Worm (Caenorhabditis elegans) whole organism, dauer: ENCODE results near the gene F58F12.12.

Experiments
- unc-62 ChIP-seq: sonication (generic microtip); optimal IDR thresholded peaks from 2 replicates; lab custom pipeline; 2017; ENCODE audit warnings: missing biosample characterization, missing genetic modification reagents, missing genetic modification characterization

The F58F12.12 gene

DNA sequence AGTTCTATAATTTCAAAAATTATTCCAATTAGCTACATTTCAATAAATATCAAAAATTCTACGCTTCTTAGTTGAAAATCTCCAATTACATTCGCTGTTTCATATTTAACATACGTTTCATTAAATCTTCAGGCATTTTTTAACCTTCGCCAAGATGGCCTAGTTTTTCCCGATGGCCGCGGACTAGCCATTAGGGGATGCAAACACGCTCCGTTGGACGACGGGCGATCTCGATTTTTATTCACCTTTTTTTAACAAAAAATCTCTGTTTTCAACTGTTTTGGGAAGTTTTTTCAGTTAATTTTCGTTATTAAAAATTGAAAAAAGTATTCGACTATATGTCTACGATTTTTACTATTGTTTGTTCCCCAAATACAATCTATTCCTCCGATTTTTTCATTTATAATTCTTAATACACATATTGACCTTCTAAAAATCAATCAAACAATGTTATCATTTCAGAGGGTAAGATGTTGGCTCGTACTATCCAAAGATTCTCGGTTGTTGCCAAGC lies 2.3 kb downstream of the F58F12.12 start, which contains the start of gene F58F12.1:
TSS of gene F58F12.1 (plus strand) at position 463 of the 513 bp plus-strand sequence.
- TF ChIP-seq unc-62 (GFP tag; lab: Kevin White, UChicago), result no peak

- TF ChIP-seq unc-62 (GFP tag; lab: Kevin White, UChicago), result no peak
Observed at ce11 chrII:6386467-6386866, 5.5 kb downstream of the F58F12.12 start, which contains the start of gene F58F12.4. F58F12.4 (plus strand) TSS chrII:6386767.

ce11 chrII:6387937-6388336 lies 7.0 kb downstream of the F58F12.12 start, which contains the start of gene F58F12.2:
F58F12.2 (minus strand) TSS chrII:6388037.
- TF ChIP-seq unc-62 (GFP tag; lab: Kevin White, UChicago), result no peak

DNA sequence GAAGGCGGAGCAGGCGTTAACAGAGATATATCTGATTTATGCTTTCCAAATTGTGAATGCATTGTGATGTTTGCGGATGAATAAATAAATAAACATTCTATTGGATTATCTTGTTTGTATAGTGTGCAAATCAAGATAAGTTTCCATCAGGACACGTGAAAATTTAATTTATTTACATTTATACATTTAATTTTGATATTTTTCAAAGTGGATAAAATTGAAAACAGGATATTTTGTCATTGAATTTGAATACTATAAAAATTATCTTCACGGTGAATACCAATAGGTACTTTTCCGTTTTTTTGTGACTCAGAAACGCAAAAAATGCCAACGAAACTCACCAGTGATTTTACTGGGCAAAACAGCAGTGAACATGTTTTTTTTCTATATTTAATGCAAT lies 10.2 kb downstream of the F58F12.12 start, which contains the start of gene F58F12.3:
TSS of gene F58F12.3 (minus strand) at position 101 of the 400 bp plus-strand sequence.
- no peak for TF ChIP-seq unc-62 (GFP tag; lab: Kevin White, UChicago)

DNA sequence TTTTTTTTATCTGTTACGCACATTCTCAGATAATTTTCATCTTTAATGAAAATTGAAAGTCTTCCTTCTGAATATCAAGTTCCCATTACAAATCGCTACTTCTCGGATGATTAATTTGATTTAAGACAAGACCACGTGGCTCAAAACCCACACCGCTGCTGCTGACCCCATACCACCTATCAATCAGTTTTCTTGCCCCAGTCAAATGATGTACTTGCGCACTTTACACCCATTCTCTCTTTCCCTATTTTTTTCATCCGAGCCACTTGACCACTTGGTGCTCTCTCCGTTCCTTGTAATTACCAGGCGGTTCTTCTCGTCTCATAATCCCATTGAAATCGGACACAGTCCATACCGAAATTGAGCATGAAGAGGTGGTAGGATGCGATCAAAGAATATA lies 13.1 kb downstream of the F58F12.12 start:
- no peak for TF ChIP-seq unc-62 (GFP tag; lab: Kevin White, UChicago)

ce11 chrII:6398406-6398805 lies 17.4 kb downstream of the F58F12.12 start, which contains the start of gene zig-10:
zig-10 (plus strand) TSS chrII:6398706.
- TF ChIP-seq unc-62 (GFP tag; lab: Kevin White, UChicago), result no peak

DNA sequence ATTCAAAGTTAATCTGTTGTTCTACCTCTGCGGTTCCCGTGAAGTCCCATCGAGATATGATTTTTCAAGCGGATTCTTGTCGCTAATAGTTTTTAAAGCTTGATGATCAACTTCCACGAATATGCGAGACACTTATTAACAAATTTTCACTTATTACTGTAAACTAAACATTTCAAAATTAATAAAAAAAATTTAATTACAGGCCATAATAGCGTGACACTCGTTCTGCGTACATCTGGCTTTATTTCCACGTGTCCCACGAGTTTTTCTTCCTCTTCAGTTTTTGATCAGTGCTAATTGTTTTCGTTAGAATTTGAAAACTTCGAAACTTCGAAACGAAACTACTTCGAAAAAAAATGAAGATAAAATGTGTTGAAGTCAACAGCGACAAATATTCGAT lies 20.7 kb downstream of the F58F12.12 start, which contains the start of gene btb-2:
TSS of gene btb-2 (plus strand) at position 301 of the 400 bp plus-strand sequence.
- TF ChIP-seq unc-62 (GFP tag; lab: Kevin White, UChicago), result no peak

ce11 chrII:6403233-6403632 lies 22.3 kb downstream of the F58F12.12 start, which contains the start of gene T25D10.1:
T25D10.1 (plus strand) TSS chrII:6403401.
- TF ChIP-seq unc-62 (GFP tag; lab: Kevin White, UChicago), result no peak

- TF ChIP-seq unc-62 (GFP tag; lab: Kevin White, UChicago), result no peak
Observed at ce11 chrII:6407279-6407678, 26.3 kb downstream of the F58F12.12 start, which contains the start of gene spp-11. spp-11 (minus strand) TSS chrII:6407379.

- TF ChIP-seq unc-62 (GFP tag; lab: Kevin White, UChicago), result no peak
Observed at ce11 chrII:6409098-6409497, 28.1 kb downstream of the F58F12.12 start.

DNA sequence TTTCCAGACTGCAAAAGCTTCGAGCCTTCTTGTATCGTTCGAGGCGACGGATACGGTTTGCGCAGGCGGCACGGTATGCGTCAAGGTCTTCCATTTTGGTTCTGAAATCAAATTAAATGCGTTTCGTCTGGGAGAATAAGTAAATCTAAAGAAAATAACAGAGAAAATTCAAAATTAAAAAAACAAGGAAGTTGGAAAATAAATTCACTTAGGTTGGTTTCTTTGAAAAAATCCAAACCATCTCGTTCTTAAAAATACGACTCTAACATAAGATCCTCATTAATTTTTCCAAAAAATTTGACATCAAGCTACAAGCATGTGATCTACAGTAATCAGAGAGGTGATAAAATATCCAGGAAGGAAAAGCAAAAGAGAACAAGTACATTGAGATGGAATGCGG lies 29.2 kb downstream of the F58F12.12 start, which contains the start of gene T25D10.4:
TSS of gene T25D10.4 (minus strand) at position 101 of the 400 bp plus-strand sequence.
- no peak for TF ChIP-seq unc-62 (GFP tag; lab: Kevin White, UChicago)

- no peak for TF ChIP-seq unc-62 (GFP tag; lab: Kevin White, UChicago)
Observed at ce11 chrII:6411660-6412451, 30.9 kb downstream of the F58F12.12 start.

- TF ChIP-seq unc-62 (GFP tag; lab: Kevin White, UChicago), result no peak
Observed at ce11 chrII:6413788-6414187, 32.8 kb downstream of the F58F12.12 start.

DNA sequence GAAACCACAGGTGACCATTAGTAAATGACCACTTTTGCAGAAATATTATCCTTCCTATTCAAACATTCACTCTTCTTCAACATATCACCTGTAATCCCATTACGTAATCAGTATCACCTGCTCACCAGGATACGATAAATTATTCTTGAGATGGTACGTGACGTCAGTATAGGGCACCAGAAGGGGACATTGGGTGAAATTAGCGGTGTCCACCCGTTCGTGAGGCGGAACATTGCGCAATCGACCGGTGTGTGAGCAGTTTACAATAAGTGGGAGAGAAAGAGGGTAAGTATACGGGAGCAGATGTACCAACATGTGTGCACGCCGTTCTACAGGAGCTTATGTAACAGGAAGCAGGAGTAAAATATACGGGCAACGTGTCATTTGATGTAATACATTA lies 37.0 kb downstream of the F58F12.12 start:
- TF ChIP-seq unc-62 (GFP tag; lab: Kevin White, UChicago), result no peak

DNA sequence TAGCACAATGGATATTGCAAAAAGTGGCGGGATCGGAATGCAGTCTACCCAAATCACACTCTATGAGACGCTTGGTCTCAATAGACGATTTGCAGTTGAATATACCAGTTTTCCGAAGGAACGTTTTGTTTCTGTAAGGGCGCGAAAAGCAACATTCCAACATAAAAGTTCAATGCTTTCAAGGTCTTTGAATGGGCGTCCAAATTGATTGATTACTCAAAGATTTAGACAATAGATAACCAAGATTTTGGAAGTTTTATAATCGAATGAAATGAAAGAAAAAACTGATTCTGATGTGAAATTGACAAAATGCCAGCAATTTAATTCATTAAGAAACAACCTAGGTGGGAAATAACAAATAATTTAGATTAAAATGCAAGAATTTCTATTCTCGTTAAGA lies 38.2 kb downstream of the F58F12.12 start:
- TF ChIP-seq unc-62 (GFP tag; lab: Kevin White, UChicago), result no peak

- TF ChIP-seq unc-62 (GFP tag; lab: Kevin White, UChicago), result no peak
Observed at ce11 chrII:6422812-6423211, 41.8 kb downstream of the F58F12.12 start, which contains the start of gene K03H9.3. K03H9.3 (plus strand) TSS chrII:6423112.
